Worm (Caenorhabditis elegans) whole organism, mixed stage, embryonic: ENCODE data around the gene col-107.

ENCODE experiments used
- M03D4.4 ChIP-seq: sonication (generic microtip); optimal IDR thresholded peaks from 2 replicates; lab custom pipeline; 2017; ENCODE audit warnings: mild to moderate bottlenecking, missing genetic modification characterization, missing compliant biosample characterization
- bed-3 ChIP-seq: fragments of 200-800 bp; sonication (Bioruptor generic); optimal IDR thresholded peaks from 3 replicates; lab custom pipeline; 2018; ENCODE audit warnings: mild to moderate bottlenecking, missing genetic modification characterization, moderate library complexity, missing compliant biosample characterization
- blmp-1 ChIP-seq: fragments of 150-350 bp; optimal IDR thresholded peaks from 2 replicates; lab custom pipeline; 2014; ENCODE audit warnings: missing biosample characterization, missing genetic modification characterization
- ceh-39 ChIP-seq: fragments of 150-350 bp; optimal IDR thresholded peaks from 2 replicates; lab custom pipeline; 2014; ENCODE audit warnings: missing biosample characterization, missing genetic modification characterization
- ceh-43 ChIP-seq: fragments of 200-800 bp; sonication (Bioruptor generic); optimal IDR thresholded peaks from 2 replicates; lab custom pipeline; 2018; ENCODE audit warnings: mild to moderate bottlenecking, missing genetic modification characterization, moderate library complexity, missing compliant biosample characterization
- ceh-83 ChIP-seq: fragments of 200-800 bp; sonication (Bioruptor generic); optimal IDR thresholded peaks from 2 replicates; lab custom pipeline; 2018; ENCODE audit warnings: mild to moderate bottlenecking, missing genetic modification characterization, missing compliant biosample characterization
- ces-1 ChIP-seq: fragments of 150-350 bp; optimal IDR thresholded peaks from 2 replicates; lab custom pipeline; 2014; ENCODE audit warnings: missing biosample characterization, missing genetic modification reagents, missing genetic modification characterization
- cnd-1 ChIP-seq: fragments of 200-800 bp; sonication (Bioruptor generic); optimal IDR thresholded peaks from 2 replicates; lab custom pipeline; 2018; ENCODE audit warnings: mild to moderate bottlenecking, missing genetic modification characterization, missing compliant biosample characterization
- drap-1 ChIP-seq: fragments of 200-800 bp; sonication (Bioruptor generic); optimal IDR thresholded peaks from 3 replicates; lab custom pipeline; 2018; ENCODE audit warnings: mild to moderate bottlenecking, missing genetic modification characterization, missing compliant biosample characterization
- elt-1 ChIP-seq: sonication (generic microtip); optimal IDR thresholded peaks from 2 replicates; lab custom pipeline; 2017; ENCODE audit warnings: missing genetic modification characterization, mild to moderate bottlenecking, missing compliant biosample characterization, antibody characterized with exemption, moderate library complexity, borderline replicate concordance; ENCODE audit not compliant: insufficient read depth
- elt-3 ChIP-seq: fragments of 150-350 bp; optimal IDR thresholded peaks from 2 replicates; lab custom pipeline; 2014; ENCODE audit warnings: missing biosample characterization, missing genetic modification characterization
- flh-1 ChIP-seq: fragments of 200-800 bp; sonication (Bioruptor generic); optimal IDR thresholded peaks from 2 replicates; lab custom pipeline; 2018; ENCODE audit warnings: mild to moderate bottlenecking, missing genetic modification characterization, moderate library complexity, missing compliant biosample characterization
- ham-2 ChIP-seq: fragments of 200-800 bp; sonication (Bioruptor generic); optimal IDR thresholded peaks from 2 replicates; lab custom pipeline; 2018; ENCODE audit warnings: mild to moderate bottlenecking, missing genetic modification characterization, missing compliant biosample characterization
- hlh-1 ChIP-seq: fragments of 150-350 bp; optimal IDR thresholded peaks from 2 replicates; lab custom pipeline; 2014; ENCODE audit warnings: missing biosample characterization, missing genetic modification reagents, missing genetic modification characterization
- lin-13 ChIP-seq: fragments of 150-350 bp; optimal IDR thresholded peaks from 2 replicates; lab custom pipeline; 2014; ENCODE audit warnings: missing biosample characterization, missing genetic modification characterization
- lin-32 ChIP-seq: fragments of 200-800 bp; sonication (Bioruptor generic); optimal IDR thresholded peaks from 2 replicates; lab custom pipeline; 2018; ENCODE audit warnings: mild to moderate bottlenecking, missing genetic modification characterization, missing compliant biosample characterization
- lsy-2 ChIP-seq: fragments of 150-350 bp; optimal IDR thresholded peaks from 2 replicates; lab custom pipeline; 2014; ENCODE audit warnings: missing biosample characterization, missing genetic modification characterization
- mab-5 ChIP-seq: fragments of 150-350 bp; optimal IDR thresholded peaks from 2 replicates; lab custom pipeline; 2014; ENCODE audit warnings: missing biosample characterization, missing genetic modification characterization
- mep-1 ChIP-seq: fragments of 150-350 bp; optimal IDR thresholded peaks from 2 replicates; lab custom pipeline; 2017; ENCODE audit warnings: missing biosample characterization, missing genetic modification reagents, missing genetic modification characterization, inconsistent platforms
- mls-2 ChIP-seq: sonication (generic microtip); optimal IDR thresholded peaks from 2 replicates; lab custom pipeline; 2016; ENCODE audit warnings: mild to moderate bottlenecking, missing genetic modification characterization, moderate library complexity, missing compliant biosample characterization
- nhr-12 ChIP-seq: fragments of 150-350 bp; optimal IDR thresholded peaks from 2 replicates; lab custom pipeline; 2014; ENCODE audit warnings: missing biosample characterization, missing genetic modification characterization
- nhr-2 ChIP-seq: fragments of 150-350 bp; optimal IDR thresholded peaks from 2 replicates; lab custom pipeline; 2014; ENCODE audit warnings: missing biosample characterization, missing genetic modification characterization
- nhr-237 ChIP-seq: fragments of 150-350 bp; optimal IDR thresholded peaks from 2 replicates; lab custom pipeline; 2014; ENCODE audit warnings: missing biosample characterization, missing genetic modification characterization
- nhr-28 ChIP-seq: fragments of 150-350 bp; optimal IDR thresholded peaks from 2 replicates; lab custom pipeline; 2014; ENCODE audit warnings: missing biosample characterization, missing genetic modification characterization
- nhr-76 ChIP-seq: sonication (generic microtip); optimal IDR thresholded peaks from 2 replicates; lab custom pipeline; 2017; ENCODE audit warnings: missing biosample characterization, missing genetic modification characterization
- pha-4 ChIP-seq: fragments of 150-350 bp; optimal IDR thresholded peaks from 2 replicates; lab custom pipeline; 2018; ENCODE audit warnings: missing biosample characterization, missing genetic modification reagents, missing genetic modification characterization
- sem-2 ChIP-seq: fragments of 200-800 bp; sonication (Bioruptor generic); optimal IDR thresholded peaks from 2 replicates; lab custom pipeline; 2018; ENCODE audit warnings: mild to moderate bottlenecking, missing genetic modification characterization, missing compliant biosample characterization
- snpc-4 ChIP-seq: fragments of 150-350 bp; optimal IDR thresholded peaks from 2 replicates; lab custom pipeline; 2014; ENCODE audit warnings: missing biosample characterization, missing genetic modification characterization
- sptf-1 ChIP-seq: sonication (generic microtip); optimal IDR thresholded peaks from 2 replicates; lab custom pipeline; 2017; ENCODE audit warnings: mild to moderate bottlenecking, missing genetic modification characterization, moderate library complexity, missing compliant biosample characterization
- tbx-8 ChIP-seq: fragments of 200-800 bp; sonication (Bioruptor generic); optimal IDR thresholded peaks from 2 replicates; lab custom pipeline; 2018; ENCODE audit warnings: mild to moderate bottlenecking, missing genetic modification characterization, moderate library complexity, missing compliant biosample characterization
- unc-120 ChIP-seq: sonication (generic microtip); optimal IDR thresholded peaks from 2 replicates; lab custom pipeline; 2017; ENCODE audit warnings: missing genetic modification characterization, missing compliant biosample characterization; ENCODE audit not compliant: poor library complexity, severe bottlenecking
- unc-39 ChIP-seq: fragments of 150-350 bp; optimal IDR thresholded peaks from 2 replicates; lab custom pipeline; 2014; ENCODE audit warnings: missing biosample characterization, missing genetic modification characterization
- unc-62 ChIP-seq: fragments of 150-350 bp; optimal IDR thresholded peaks from 2 replicates; lab custom pipeline; 2014; ENCODE audit warnings: missing biosample characterization, missing genetic modification reagents, missing genetic modification characterization
- zip-8 ChIP-seq: fragments of 150-350 bp; optimal IDR thresholded peaks from 2 replicates; lab custom pipeline; 2014; ENCODE audit warnings: missing biosample characterization, missing genetic modification characterization
- ztf-11 ChIP-seq: fragments of 150-350 bp; optimal IDR thresholded peaks from 2 replicates; lab custom pipeline; 2014; ENCODE audit warnings: missing biosample characterization, missing genetic modification characterization

Gene col-107

DNA sequence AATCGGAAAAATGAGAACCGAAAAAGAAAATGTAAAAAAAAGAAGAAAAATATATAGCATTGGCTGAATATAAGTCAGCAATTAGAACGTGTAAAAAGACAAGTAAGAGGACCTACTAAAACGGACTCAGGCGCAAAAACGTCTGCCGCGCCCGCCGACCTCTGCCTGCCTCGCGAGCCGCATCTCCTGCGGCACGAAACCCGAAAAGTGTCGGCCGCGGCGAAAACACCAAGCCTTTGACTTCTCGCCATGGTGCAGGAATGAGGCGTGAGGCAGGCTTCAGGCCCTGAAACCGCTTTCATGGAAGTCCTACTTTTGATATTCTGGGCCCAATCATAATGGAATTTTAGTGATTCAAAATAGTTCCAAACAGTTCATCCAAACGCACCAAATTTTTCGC, 17.2 kb downstream of the col-107 start:
- no peak for TF ChIP-seq ceh-43 (GFP tag; lab: Kevin White, UChicago)
- no peak for TF ChIP-seq unc-39 (tag; lab: Kevin White, UChicago)
- TF ChIP-seq elt-1 (tag; lab: Kevin White, UChicago), result no peak
- TF ChIP-seq lin-13, result no peak
- TF ChIP-seq cnd-1 (tag; lab: Kevin White, UChicago), result no peak
- TF ChIP-seq flh-1 (GFP tag; lab: Kevin White, UChicago), result no peak
- no peak for TF ChIP-seq pha-4 (tag; lab: Kevin White, UChicago)
- TF ChIP-seq ham-2, result no peak
- no peak for TF ChIP-seq M03D4.4
- no peak for TF ChIP-seq nhr-76 (tag; lab: Kevin White, UChicago)
- no peak for TF ChIP-seq ceh-83 (GFP tag; lab: Kevin White, UChicago)

DNA sequence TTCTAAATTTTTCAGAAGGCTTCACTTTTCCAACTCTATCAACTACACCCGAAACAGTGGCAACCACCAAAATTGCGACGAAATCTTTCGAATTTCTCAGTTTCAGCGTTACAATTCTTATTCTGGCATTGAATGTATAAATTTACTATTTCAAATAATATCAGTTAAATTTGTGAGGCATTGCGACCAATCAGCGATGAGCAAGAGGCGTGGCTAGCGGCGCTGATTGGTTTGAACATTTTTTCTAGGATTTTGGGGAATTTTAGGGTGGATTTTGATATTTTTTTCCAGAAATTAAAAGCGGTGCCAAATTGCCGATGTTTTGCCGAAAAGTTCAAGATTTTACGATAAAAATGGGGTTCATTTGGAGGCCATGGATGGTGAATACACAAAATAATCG, 19.1 kb downstream of the col-107 start:
- TF ChIP-seq sptf-1 (tag; lab: Kevin White, UChicago) (no peak), mls-2 (tag; lab: Kevin White, UChicago) (no peak), lin-32 (GFP tag; lab: Kevin White, UChicago) (no peak), lsy-2 (no peak), nhr-28 (no peak), mab-5 (tag; lab: Kevin White, UChicago) (no peak), elt-1 (tag; lab: Kevin White, UChicago) (no peak), drap-1 (no peak), unc-120 (no peak), ceh-83 (GFP tag; lab: Kevin White, UChicago) (no peak), zip-8 (tag; lab: Kevin White, UChicago) (no peak), flh-1 (GFP tag; lab: Kevin White, UChicago) (no peak), nhr-2 (tag; lab: Kevin White, UChicago) (no peak), ceh-39 (tag; lab: Kevin White, UChicago) (no peak), sem-2 (GFP tag; lab: Kevin White, UChicago) (no peak), tbx-8 (GFP tag; lab: Kevin White, UChicago) (no peak)

DNA sequence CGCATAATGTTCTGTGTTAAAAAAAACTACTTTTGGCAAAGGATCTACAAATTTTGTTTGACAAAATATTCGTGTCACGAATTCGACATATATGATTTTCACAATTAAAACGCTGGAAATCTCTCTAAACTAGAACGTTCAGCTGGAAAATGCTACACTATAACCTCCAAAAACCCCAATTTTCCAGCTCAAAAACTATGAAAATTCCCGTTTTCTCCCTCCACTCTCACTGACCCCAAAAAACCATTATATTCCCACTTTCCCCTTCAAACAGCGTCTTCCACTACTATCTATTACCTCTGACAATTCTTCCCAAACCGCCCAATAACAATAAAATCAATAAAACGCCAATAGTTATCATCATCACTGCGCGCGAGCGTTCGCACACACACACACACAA, 28.2 kb downstream of the col-107 start, which contains the start of gene Y41D4B.14:
Y41D4B.14 (plus strand) TSS at position 301 of the 400 bp plus-strand sequence.
- TF ChIP-seq nhr-237 (tag; lab: Kevin White, UChicago) (no peak), nhr-2 (tag; lab: Kevin White, UChicago) (no peak), sptf-1 (tag; lab: Kevin White, UChicago) (no peak), elt-1 (tag; lab: Kevin White, UChicago) (no peak), hlh-1 (tag; lab: Kevin White, UChicago) (no peak), snpc-4 (tag; lab: Kevin White, UChicago) (no peak), unc-62 (GFP tag; lab: Kevin White, UChicago) (no peak), blmp-1 (tag; lab: Kevin White, UChicago) (no peak), nhr-28 (no peak)

DNA sequence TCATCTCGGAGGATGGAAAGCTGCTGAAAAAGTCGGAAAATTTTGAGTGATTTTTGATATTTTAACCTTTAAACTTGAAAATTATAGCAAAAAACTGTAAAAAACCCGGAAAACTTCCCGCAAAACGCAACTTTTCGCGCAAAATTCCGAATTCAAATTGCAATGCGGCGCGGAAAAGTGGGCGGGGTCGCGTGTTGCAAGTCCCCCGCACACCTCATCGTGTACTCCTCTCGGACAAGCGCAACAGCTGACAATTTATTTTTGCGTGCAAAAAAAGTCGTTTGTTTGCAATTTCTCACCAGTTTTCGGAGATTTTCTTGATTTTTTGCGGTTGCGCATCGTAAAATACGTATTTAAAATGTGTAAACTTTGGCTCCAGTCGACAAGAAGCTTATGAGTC, 47.3 kb downstream of the col-107 start, which contains the start of gene npp-8:
npp-8 (minus strand) TSS at position 23 of the 400 bp plus-strand sequence.
- TF ChIP-seq bed-3 (GFP tag; lab: Kevin White, UChicago) (peak; percentile 69), ces-1 (GFP tag; lab: Kevin White, UChicago) (peak; percentile 41), mab-5 (tag; lab: Kevin White, UChicago) (peak; percentile 43), blmp-1 (tag; lab: Kevin White, UChicago) (no peak), unc-62 (GFP tag; lab: Kevin White, UChicago) (peak; percentile 38), unc-39 (tag; lab: Kevin White, UChicago) (peak; percentile 51), unc-120 (peak; percentile 83), lin-13 (peak; percentile 95), sptf-1 (tag; lab: Kevin White, UChicago) (peak; percentile 95), sem-2 (GFP tag; lab: Kevin White, UChicago) (peak; percentile 66), ceh-39 (tag; lab: Kevin White, UChicago) (no peak), M03D4.4 (peak; percentile 89), elt-3 (no peak), nhr-12 (tag; lab: Kevin White, UChicago) (peak; percentile 77), tbx-8 (GFP tag; lab: Kevin White, UChicago) (peak; percentile 77), pha-4 (tag; lab: Kevin White, UChicago) (peak; percentile 69), zip-8 (tag; lab: Kevin White, UChicago) (no peak), nhr-2 (tag; lab: Kevin White, UChicago) (no peak), flh-1 (GFP tag; lab: Kevin White, UChicago) (peak; percentile 59), snpc-4 (tag; lab: Kevin White, UChicago) (no peak), hlh-1 (tag; lab: Kevin White, UChicago) (peak; percentile 96), elt-1 (tag; lab: Kevin White, UChicago) (peak; percentile 0), mep-1 (tag; lab: Kevin White, UChicago) (peak; percentile 96), nhr-28 (no peak), ceh-83 (GFP tag; lab: Kevin White, UChicago) (peak; percentile 78), ztf-11 (tag; lab: Kevin White, UChicago) (peak; percentile 88), ham-2 (peak; percentile 70), cnd-1 (tag; lab: Kevin White, UChicago) (peak; percentile 83), nhr-237 (tag; lab: Kevin White, UChicago) (peak; percentile 73), mls-2 (tag; lab: Kevin White, UChicago) (peak; percentile 91), ceh-43 (GFP tag; lab: Kevin White, UChicago) (peak; percentile 88), lin-32 (GFP tag; lab: Kevin White, UChicago) (peak; percentile 55), drap-1 (peak; percentile 84), lsy-2 (peak; percentile 70), nhr-76 (tag; lab: Kevin White, UChicago) (peak; percentile 12)
